Worm (Caenorhabditis elegans) whole organism, mixed stage, embryonic: ENCODE measurements around the gene F11A10.6.
"Not testable (repeated sequence)": the region's sequence is repeated elsewhere in the genome, so short reads cannot be mapped to it uniquely, and the experiment has no call there.

Source experiments
- M03D4.4 ChIP-seq: sonication (generic microtip); optimal IDR thresholded peaks from 2 replicates; lab custom pipeline; 2017; ENCODE audit warnings: mild to moderate bottlenecking, missing genetic modification characterization, missing compliant biosample characterization
- bed-3 ChIP-seq: fragments of 200-800 bp; sonication (Bioruptor generic); optimal IDR thresholded peaks from 3 replicates; lab custom pipeline; 2018; ENCODE audit warnings: mild to moderate bottlenecking, missing genetic modification characterization, moderate library complexity, missing compliant biosample characterization
- blmp-1 ChIP-seq: fragments of 150-350 bp; optimal IDR thresholded peaks from 2 replicates; lab custom pipeline; 2014; ENCODE audit warnings: missing biosample characterization, missing genetic modification characterization
- ceh-39 ChIP-seq: fragments of 150-350 bp; optimal IDR thresholded peaks from 2 replicates; lab custom pipeline; 2014; ENCODE audit warnings: missing biosample characterization, missing genetic modification characterization
- ceh-43 ChIP-seq: fragments of 200-800 bp; sonication (Bioruptor generic); optimal IDR thresholded peaks from 2 replicates; lab custom pipeline; 2018; ENCODE audit warnings: mild to moderate bottlenecking, missing genetic modification characterization, moderate library complexity, missing compliant biosample characterization
- ces-1 ChIP-seq: fragments of 150-350 bp; optimal IDR thresholded peaks from 2 replicates; lab custom pipeline; 2014; ENCODE audit warnings: missing biosample characterization, missing genetic modification reagents, missing genetic modification characterization
- cnd-1 ChIP-seq: fragments of 200-800 bp; sonication (Bioruptor generic); optimal IDR thresholded peaks from 2 replicates; lab custom pipeline; 2018; ENCODE audit warnings: mild to moderate bottlenecking, missing genetic modification characterization, missing compliant biosample characterization
- elt-1 ChIP-seq: sonication (generic microtip); optimal IDR thresholded peaks from 2 replicates; lab custom pipeline; 2017; ENCODE audit warnings: missing genetic modification characterization, mild to moderate bottlenecking, missing compliant biosample characterization, antibody characterized with exemption, moderate library complexity, borderline replicate concordance; ENCODE audit not compliant: insufficient read depth
- elt-3 ChIP-seq: fragments of 150-350 bp; optimal IDR thresholded peaks from 2 replicates; lab custom pipeline; 2014; ENCODE audit warnings: missing biosample characterization, missing genetic modification characterization
- ham-2 ChIP-seq: fragments of 200-800 bp; sonication (Bioruptor generic); optimal IDR thresholded peaks from 2 replicates; lab custom pipeline; 2018; ENCODE audit warnings: mild to moderate bottlenecking, missing genetic modification characterization, missing compliant biosample characterization
- hlh-1 ChIP-seq: fragments of 150-350 bp; optimal IDR thresholded peaks from 2 replicates; lab custom pipeline; 2014; ENCODE audit warnings: missing biosample characterization, missing genetic modification reagents, missing genetic modification characterization
- lin-13 ChIP-seq: fragments of 150-350 bp; optimal IDR thresholded peaks from 2 replicates; lab custom pipeline; 2014; ENCODE audit warnings: missing biosample characterization, missing genetic modification characterization
- lin-32 ChIP-seq: fragments of 200-800 bp; sonication (Bioruptor generic); optimal IDR thresholded peaks from 2 replicates; lab custom pipeline; 2018; ENCODE audit warnings: mild to moderate bottlenecking, missing genetic modification characterization, missing compliant biosample characterization
- mab-5 ChIP-seq: fragments of 150-350 bp; optimal IDR thresholded peaks from 2 replicates; lab custom pipeline; 2014; ENCODE audit warnings: missing biosample characterization, missing genetic modification characterization
- mep-1 ChIP-seq: fragments of 150-350 bp; optimal IDR thresholded peaks from 2 replicates; lab custom pipeline; 2017; ENCODE audit warnings: missing biosample characterization, missing genetic modification reagents, missing genetic modification characterization, inconsistent platforms
- mls-2 ChIP-seq: sonication (generic microtip); optimal IDR thresholded peaks from 2 replicates; lab custom pipeline; 2016; ENCODE audit warnings: mild to moderate bottlenecking, missing genetic modification characterization, moderate library complexity, missing compliant biosample characterization
- nhr-12 ChIP-seq: fragments of 150-350 bp; optimal IDR thresholded peaks from 2 replicates; lab custom pipeline; 2014; ENCODE audit warnings: missing biosample characterization, missing genetic modification characterization
- nhr-2 ChIP-seq: fragments of 150-350 bp; optimal IDR thresholded peaks from 2 replicates; lab custom pipeline; 2014; ENCODE audit warnings: missing biosample characterization, missing genetic modification characterization
- nhr-237 ChIP-seq: fragments of 150-350 bp; optimal IDR thresholded peaks from 2 replicates; lab custom pipeline; 2014; ENCODE audit warnings: missing biosample characterization, missing genetic modification characterization
- nhr-76 ChIP-seq: sonication (generic microtip); optimal IDR thresholded peaks from 2 replicates; lab custom pipeline; 2017; ENCODE audit warnings: missing biosample characterization, missing genetic modification characterization
- pha-4 ChIP-seq: fragments of 150-350 bp; optimal IDR thresholded peaks from 2 replicates; lab custom pipeline; 2018; ENCODE audit warnings: missing biosample characterization, missing genetic modification reagents, missing genetic modification characterization
- sem-2 ChIP-seq: fragments of 200-800 bp; sonication (Bioruptor generic); optimal IDR thresholded peaks from 2 replicates; lab custom pipeline; 2018; ENCODE audit warnings: mild to moderate bottlenecking, missing genetic modification characterization, missing compliant biosample characterization
- snpc-4 ChIP-seq: fragments of 150-350 bp; optimal IDR thresholded peaks from 2 replicates; lab custom pipeline; 2014; ENCODE audit warnings: missing biosample characterization, missing genetic modification characterization
- tbx-8 ChIP-seq: fragments of 200-800 bp; sonication (Bioruptor generic); optimal IDR thresholded peaks from 2 replicates; lab custom pipeline; 2018; ENCODE audit warnings: mild to moderate bottlenecking, missing genetic modification characterization, moderate library complexity, missing compliant biosample characterization
- unc-39 ChIP-seq: fragments of 150-350 bp; optimal IDR thresholded peaks from 2 replicates; lab custom pipeline; 2014; ENCODE audit warnings: missing biosample characterization, missing genetic modification characterization
- zip-8 ChIP-seq: fragments of 150-350 bp; optimal IDR thresholded peaks from 2 replicates; lab custom pipeline; 2014; ENCODE audit warnings: missing biosample characterization, missing genetic modification characterization
- ztf-11 ChIP-seq: fragments of 150-350 bp; optimal IDR thresholded peaks from 2 replicates; lab custom pipeline; 2014; ENCODE audit warnings: missing biosample characterization, missing genetic modification characterization

The F11A10.6 gene

DNA sequence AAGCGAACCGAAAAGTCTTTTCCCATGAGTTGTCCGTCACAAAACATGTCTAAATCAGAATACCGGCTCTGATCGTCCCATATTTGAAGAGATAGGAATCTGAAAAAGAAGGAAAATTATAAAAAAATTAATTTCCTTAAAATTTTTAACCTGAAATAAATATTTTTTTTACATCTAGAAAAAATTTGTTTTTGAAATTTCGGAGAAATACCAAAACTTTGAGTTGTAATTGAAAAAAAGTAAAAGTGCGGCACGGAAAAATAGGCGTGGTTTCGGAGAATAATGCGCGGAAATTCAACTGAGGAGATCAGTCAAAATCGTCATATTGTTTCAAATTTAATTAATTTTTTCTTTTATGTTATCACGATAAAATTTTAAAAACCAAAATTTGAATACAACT, at the start of gene F11A10.6:
Gene F11A10.6, minus strand, starts transcription at position 101 of the 400 bp plus-strand sequence.
- TF ChIP-seq zip-8 (no peak), ham-2 (GFP tag; lab: Kevin White, UChicago) (no peak), ztf-11 (tag; lab: Kevin White, UChicago) (no peak), lin-13 (tag; lab: Kevin White, UChicago) (no peak), ceh-43 (no peak), nhr-76 (no peak), nhr-12 (no peak), hlh-1 (tag; lab: Kevin White, UChicago) (no peak), elt-3 (tag; lab: Kevin White, UChicago) (no peak), blmp-1 (tag; lab: Kevin White, UChicago) (no peak), mep-1 (tag; lab: Kevin White, UChicago) (no peak), bed-3 (GFP tag; lab: Kevin White, UChicago) (no peak), mls-2 (tag; lab: Kevin White, UChicago) (no peak), ceh-39 (tag; lab: Kevin White, UChicago) (no peak), nhr-237 (tag; lab: Kevin White, UChicago) (no peak), snpc-4 (tag; lab: Kevin White, UChicago) (no peak), mab-5 (no peak), ces-1 (GFP tag; lab: Kevin White, UChicago) (no peak), sem-2 (GFP tag; lab: Kevin White, UChicago) (no peak)

DNA sequence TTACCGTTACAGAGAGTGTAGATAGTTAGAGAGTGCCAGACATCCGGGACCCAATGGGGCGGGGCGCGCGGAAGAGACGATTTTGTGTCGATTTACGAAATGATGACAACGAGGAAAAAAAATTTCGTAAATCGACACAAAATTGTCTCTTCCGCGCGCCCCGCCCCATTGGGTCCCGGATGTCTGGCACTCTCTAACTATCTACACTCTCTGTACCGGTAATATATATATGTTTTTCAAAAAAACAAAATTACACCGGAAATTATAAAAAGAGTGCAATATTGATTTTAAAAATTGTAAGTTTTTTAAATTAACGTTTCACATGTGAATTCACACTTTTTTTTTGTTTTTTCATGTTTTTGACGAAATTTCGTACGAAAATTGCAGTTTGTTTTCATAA, 48.6 kb upstream of the F11A10.6 start, which contains the start of gene B0001.4:
Gene B0001.4, minus strand, starts transcription at position 101 of the 400 bp plus-strand sequence.
- TF ChIP-seq hlh-1, pha-4, elt-1 (tag; lab: Kevin White, UChicago): not testable (repeated sequence)

DNA sequence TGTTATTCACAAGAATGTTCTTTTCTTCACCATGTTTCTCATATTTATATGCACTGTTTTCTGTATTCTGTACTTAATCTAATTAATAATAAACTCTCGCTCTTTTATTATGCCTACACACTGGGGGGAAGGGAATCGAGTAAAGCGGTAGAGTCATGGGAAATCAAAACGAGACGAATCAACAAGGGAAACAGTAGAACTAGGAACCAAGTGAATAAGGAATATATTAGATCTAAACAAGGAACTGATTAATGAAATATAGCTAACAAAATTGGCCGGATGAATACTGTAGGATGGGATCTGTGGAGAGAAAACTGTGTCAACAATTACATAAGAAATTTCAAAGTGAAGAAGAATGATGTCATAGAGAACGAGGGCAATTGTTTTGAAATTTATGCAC, 45.5 kb upstream of the F11A10.6 start:
- TF ChIP-seq M03D4.4 (tag; lab: Kevin White, UChicago) (no peak), cnd-1 (tag; lab: Kevin White, UChicago) (no peak), ces-1 (GFP tag; lab: Kevin White, UChicago) (peak; percentile 6)

DNA sequence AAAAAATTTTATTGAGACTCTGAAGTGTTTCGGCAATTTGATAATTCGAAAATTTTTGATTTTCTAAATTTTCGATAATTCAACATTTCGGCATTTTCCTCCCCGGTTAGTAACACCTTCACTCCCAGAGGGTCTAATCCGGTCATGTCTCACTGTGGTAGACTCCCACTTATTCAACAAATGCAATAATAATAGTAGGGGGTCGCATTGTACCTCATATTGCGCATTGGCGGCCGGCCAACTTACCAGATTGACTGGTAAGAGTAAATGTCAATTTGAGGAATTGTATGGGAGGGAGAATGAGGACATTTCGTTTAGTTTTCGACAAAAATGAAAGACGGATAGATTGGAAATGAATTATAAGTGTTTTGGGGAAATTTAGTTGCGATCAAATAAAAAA, 44.3 kb upstream of the F11A10.6 start:
- TF ChIP-seq tbx-8 (no peak), nhr-2 (tag; lab: Kevin White, UChicago) (peak; percentile 91), cnd-1 (tag; lab: Kevin White, UChicago) (no peak)
- TF ChIP-seq, all 35 proteins: peak for 1

DNA sequence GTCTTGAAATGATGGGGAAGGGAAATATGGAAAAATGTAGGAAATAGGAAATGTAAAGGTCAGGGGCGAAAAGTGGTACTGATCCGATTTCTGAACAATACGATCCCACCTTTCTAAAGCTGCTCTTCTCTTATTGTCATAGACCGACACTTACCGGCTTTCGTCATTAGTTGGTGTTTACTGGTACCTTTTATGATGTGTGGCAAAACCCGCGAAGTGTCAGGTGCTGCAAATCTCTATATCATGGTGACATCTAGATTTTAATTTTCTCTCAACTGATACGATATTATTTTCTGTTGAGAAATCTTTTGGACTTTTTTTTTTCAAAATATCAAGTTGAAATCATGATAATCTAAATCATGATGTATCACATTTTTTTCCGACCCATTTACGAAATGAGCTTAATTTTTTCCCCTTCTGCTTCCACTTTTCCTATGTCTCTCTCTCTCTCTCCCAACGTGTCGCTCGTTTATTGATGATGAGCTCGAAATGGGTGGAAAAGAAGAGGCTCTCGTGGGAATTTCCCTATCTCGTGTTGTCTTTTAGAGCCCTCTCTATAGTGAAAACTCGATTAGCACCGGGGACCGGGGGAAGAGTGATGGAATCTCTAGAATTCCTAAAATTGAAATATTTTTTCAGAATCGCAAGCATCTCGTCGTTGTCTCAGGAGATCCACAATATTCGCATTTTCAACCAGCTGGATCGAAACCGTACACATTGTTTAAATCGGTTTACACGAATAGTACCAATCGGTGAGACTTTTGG, 42.0 kb upstream of the F11A10.6 start:
- TF ChIP-seq ces-1 (GFP tag; lab: Kevin White, UChicago) (peak; percentile 68), elt-3 (tag; lab: Kevin White, UChicago) (no peak), ztf-11 (tag; lab: Kevin White, UChicago) (no peak)

DNA sequence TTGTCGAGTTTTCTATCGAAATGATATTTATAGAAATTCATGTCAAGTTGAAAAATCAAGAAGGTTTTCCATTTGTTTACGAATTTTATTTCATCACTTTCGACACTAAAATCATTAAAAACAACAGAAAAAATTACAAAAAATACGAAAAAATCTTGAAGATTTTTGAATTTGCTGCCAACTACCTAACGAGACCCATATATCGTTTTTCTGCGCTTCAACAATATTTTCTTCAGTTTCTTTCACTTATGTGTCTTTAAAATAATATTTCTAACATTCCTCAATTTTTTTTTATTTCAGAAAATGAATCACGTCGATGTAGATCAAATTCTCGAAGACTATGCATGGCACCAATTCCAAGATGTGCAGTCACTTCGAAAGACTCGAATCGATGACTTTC, 39.8 kb upstream of the F11A10.6 start, which contains the start of gene lin-24:
Gene lin-24, plus strand, starts transcription at position 301 of the 400 bp plus-strand sequence.
- TF ChIP-seq sem-2 (GFP tag; lab: Kevin White, UChicago), result no peak
- no peak for TF ChIP-seq unc-39
- TF ChIP-seq nhr-2 (tag; lab: Kevin White, UChicago), result no peak
- no peak for TF ChIP-seq M03D4.4 (tag; lab: Kevin White, UChicago)
- TF ChIP-seq ztf-11 (tag; lab: Kevin White, UChicago), result no peak
- no peak for TF ChIP-seq lin-32

DNA sequence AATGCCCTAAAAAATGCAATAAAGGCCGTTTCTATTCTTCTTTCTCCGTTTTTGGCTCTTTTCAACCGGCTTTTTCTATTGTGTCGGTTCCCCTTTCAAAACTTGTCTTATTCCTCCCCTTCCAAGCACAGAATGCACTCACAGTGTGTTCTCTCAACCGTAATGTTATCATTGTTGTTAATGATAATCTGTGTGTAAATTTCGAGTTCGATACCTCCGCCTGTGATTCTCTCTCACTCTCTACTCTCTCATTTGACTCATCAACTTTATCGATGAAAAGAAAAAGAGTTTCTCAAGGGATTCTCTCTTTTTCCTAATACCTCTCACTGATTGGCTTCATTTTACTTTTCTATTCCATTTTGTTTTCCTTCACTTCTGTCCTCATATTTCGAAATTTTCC, 39.3 kb upstream of the F11A10.6 start:
- no peak for TF ChIP-seq ztf-11 (tag; lab: Kevin White, UChicago)
